Fruit fly (Drosophila melanogaster) whole organism, embryonic: ENCODE results near the gene CROT.

Source experiments
- Ada2b ChIP-seq: fragments of 200-800 bp; sonication (Bioruptor generic); IDR thresholded peaks from 2 replicates; pipeline ENCODE4 v1.3.6; 2022; ENCODE audit warnings: missing biosample characterization, missing genetic modification characterization
- Antp ChIP-seq: fragments of 200-800 bp; sonication (Bioruptor generic); optimal IDR thresholded peaks from 3 replicates; lab custom pipeline; 2016; ENCODE audit warnings: missing biosample characterization, missing genetic modification characterization
- Bteb2 ChIP-seq: fragments of 200-800 bp; sonication (Bioruptor generic); optimal IDR thresholded peaks from 2 replicates; lab custom pipeline; 2016; ENCODE audit warnings: missing biosample characterization, missing genetic modification characterization
- CG10979 ChIP-seq: fragments of 200-800 bp; sonication (Bioruptor generic); optimal IDR thresholded peaks from 2 replicates; lab custom pipeline; 2018; ENCODE audit warnings: missing biosample characterization, mild to moderate bottlenecking, missing genetic modification characterization, moderate library complexity
- CG14014 ChIP-seq: fragments of 200-800 bp; sonication (Bioruptor generic); IDR thresholded peaks from 2 replicates; pipeline ENCODE4 v1.3.6; 2022; ENCODE audit warnings: missing biosample characterization, missing genetic modification characterization
- CG15269 ChIP-seq: fragments of 200-800 bp; sonication (Bioruptor generic); optimal IDR thresholded peaks from 2 replicates; lab custom pipeline; 2018; ENCODE audit warnings: missing biosample characterization, mild to moderate bottlenecking, missing genetic modification characterization, moderate library complexity
- CG16813 ChIP-seq: fragments of 200-800 bp; sonication (Bioruptor generic); IDR thresholded peaks from 3 replicates; pipeline ENCODE4 v1.3.6; 2022; ENCODE audit warnings: missing biosample characterization, missing genetic modification characterization; ENCODE audit not compliant: partially characterized antibody
- CG17186 ChIP-seq: fragments of 200-800 bp; sonication (Bioruptor generic); optimal IDR thresholded peaks from 3 replicates; lab custom pipeline; 2017; ENCODE audit warnings: missing biosample characterization, missing genetic modification reagents, missing genetic modification characterization
- CG32532 ChIP-seq: fragments of 200-800 bp; sonication (Bioruptor generic); IDR thresholded peaks from 2 replicates; pipeline ENCODE4 v1.3.6; 2022; ENCODE audit warnings: missing biosample characterization, missing genetic modification characterization
- CG32772 ChIP-seq: fragments of 200-800 bp; sonication (Bioruptor generic); IDR thresholded peaks from 2 replicates; pipeline ENCODE4 v1.3.6; 2022; ENCODE audit warnings: missing biosample characterization, missing genetic modification characterization
- CG34224 ChIP-seq: fragments of 200-800 bp; sonication (Bioruptor generic); IDR thresholded peaks from 3 replicates; pipeline ENCODE4 v1.3.6; 2022; ENCODE audit warnings: missing biosample characterization, missing genetic modification characterization; ENCODE audit not compliant: partially characterized antibody
- CG34376 ChIP-seq: fragments of 200-800 bp; sonication (Bioruptor generic); optimal IDR thresholded peaks from 2 replicates; lab custom pipeline; 2018; ENCODE audit warnings: missing biosample characterization, mild to moderate bottlenecking, missing genetic modification characterization
- CG4424 ChIP-seq: fragments of 200-800 bp; sonication (Bioruptor generic); optimal IDR thresholded peaks from 3 replicates; lab custom pipeline; 2016; ENCODE audit warnings: missing biosample characterization, missing genetic modification characterization
- CG5180 ChIP-seq: fragments of 200-800 bp; sonication (Bioruptor generic); optimal IDR thresholded peaks from 3 replicates; lab custom pipeline; 2017; ENCODE audit warnings: missing biosample characterization, missing genetic modification characterization, mild to moderate bottlenecking, moderate library complexity, missing genetic modification reagents
- CG6272 ChIP-seq: fragments of 200-800 bp; sonication (Bioruptor generic); IDR thresholded peaks from 2 replicates; pipeline ENCODE4 v1.3.6; 2022; ENCODE audit warnings: missing biosample characterization, missing genetic modification characterization
- CG6689 ChIP-seq: fragments of 200-800 bp; sonication (Bioruptor generic); IDR thresholded peaks from 2 replicates; pipeline ENCODE4 v1.3.6; 2022; ENCODE audit warnings: missing biosample characterization, missing genetic modification characterization
- CG7357 ChIP-seq: fragments of 200-800 bp; sonication (Bioruptor generic); IDR thresholded peaks from 3 replicates; pipeline ENCODE4 v1.3.6; 2022; ENCODE audit warnings: missing biosample characterization, missing genetic modification characterization
- CG7372 ChIP-seq: fragments of 200-800 bp; sonication (Bioruptor generic); IDR thresholded peaks from 2 replicates; pipeline ENCODE4 v1.3.6; 2022; ENCODE audit warnings: missing biosample characterization, missing genetic modification characterization
- CG8765 ChIP-seq: fragments of 200-800 bp; sonication (Bioruptor generic); IDR thresholded peaks from 2 replicates; pipeline ENCODE4 v1.3.6; 2022; ENCODE audit warnings: missing biosample characterization, missing genetic modification characterization
- CG9215 ChIP-seq: fragments of 200-800 bp; sonication (Bioruptor generic); IDR thresholded peaks from 2 replicates; pipeline ENCODE4 v1.3.6; 2022; ENCODE audit warnings: missing biosample characterization, missing genetic modification characterization
- CG9797 ChIP-seq: fragments of 200-800 bp; sonication (Bioruptor generic); optimal IDR thresholded peaks from 3 replicates; lab custom pipeline; 2018; ENCODE audit warnings: missing biosample characterization, mild to moderate bottlenecking, missing genetic modification characterization
- CG9817 ChIP-seq: fragments of 200-800 bp; sonication (Bioruptor generic); optimal IDR thresholded peaks from 2 replicates; lab custom pipeline; 2018; ENCODE audit warnings: missing biosample characterization, mild to moderate bottlenecking, missing genetic modification characterization, moderate library complexity
- Dll ChIP-seq: fragments of 200-800 bp; sonication (Bioruptor generic); IDR thresholded peaks from 4 replicates; pipeline ENCODE4 v1.3.6; 2022; ENCODE audit warnings: missing biosample characterization, missing genetic modification characterization; ENCODE audit not compliant: partially characterized antibody
- Doc3 ChIP-seq: fragments of 200-800 bp; sonication (Bioruptor generic); IDR thresholded peaks from 3 replicates; pipeline ENCODE4 v1.3.6; 2022; ENCODE audit warnings: missing biosample characterization, missing genetic modification characterization; ENCODE audit not compliant: partially characterized antibody
- Drgx ChIP-seq: fragments of 200-800 bp; sonication (Bioruptor generic); IDR thresholded peaks from 2 replicates; pipeline ENCODE4 v1.3.6; 2022; ENCODE audit warnings: missing biosample characterization, missing genetic modification characterization
- Ets97D ChIP-seq: fragments of 200-800 bp; sonication (Bioruptor generic); optimal IDR thresholded peaks from 3 replicates; lab custom pipeline; 2016; ENCODE audit warnings: missing biosample characterization, missing genetic modification characterization
- H15 ChIP-seq: fragments of 200-800 bp; sonication (Bioruptor generic); IDR thresholded peaks from 3 replicates; pipeline ENCODE4 v1.3.6; 2022; ENCODE audit warnings: missing biosample characterization, missing genetic modification characterization
- HLH4C ChIP-seq: fragments of 200-800 bp; sonication (Bioruptor generic); IDR thresholded peaks from 3 replicates; pipeline ENCODE4 v1.3.6; 2022; ENCODE audit warnings: missing biosample characterization, missing genetic modification characterization; ENCODE audit not compliant: partially characterized antibody
- Hey ChIP-seq: fragments of 200-800 bp; sonication (Bioruptor generic); optimal IDR thresholded peaks from 3 replicates; lab custom pipeline; 2018; ENCODE audit warnings: missing biosample characterization, mild to moderate bottlenecking, missing genetic modification characterization
- Hr3 ChIP-seq: fragments of 200-800 bp; sonication (Bioruptor generic); optimal IDR thresholded peaks from 3 replicates; lab custom pipeline; 2016; ENCODE audit warnings: missing biosample characterization, missing genetic modification characterization
- MESR4 ChIP-seq: fragments of 200-800 bp; sonication (Bioruptor generic); optimal IDR thresholded peaks from 2 replicates; lab custom pipeline; 2018; ENCODE audit warnings: missing biosample characterization, mild to moderate bottlenecking, missing genetic modification characterization, moderate library complexity
- NFAT ChIP-seq: fragments of 200-800 bp; sonication (Bioruptor generic); IDR thresholded peaks from 2 replicates; pipeline ENCODE4 v1.3.6; 2022; ENCODE audit warnings: missing biosample characterization, missing genetic modification characterization
- NfI ChIP-seq: fragments of 200-800 bp; sonication (Bioruptor generic); optimal IDR thresholded peaks from 3 replicates; lab custom pipeline; 2018; ENCODE audit warnings: missing biosample characterization, mild to moderate bottlenecking, missing genetic modification characterization, moderate library complexity
- Pdp1 ChIP-seq, 2 experiments: fragments of 200-800 bp; sonication (Bioruptor generic); optimal IDR thresholded peaks; 3 replicates each; lab custom pipeline; 2016; ENCODE audit warnings: missing biosample characterization in 2 of 2, missing genetic modification characterization in 2 of 2, mild to moderate bottlenecking in 1 of 2, moderate library complexity in 1 of 2
- Sin3A ChIP-seq: fragments of >200 bp; optimal IDR thresholded peaks from 2 replicates; lab custom pipeline; 2018
- Sry-δ ChIP-seq: fragments of 200-800 bp; sonication (Bioruptor generic); optimal IDR thresholded peaks from 2 replicates; lab custom pipeline; 2016; ENCODE audit warnings: missing biosample characterization, missing genetic modification characterization
- amos ChIP-seq: fragments of 200-800 bp; sonication (Bioruptor generic); IDR thresholded peaks from 2 replicates; pipeline ENCODE4 v1.3.6; 2022; ENCODE audit warnings: missing biosample characterization, missing genetic modification characterization; ENCODE audit not compliant: partially characterized antibody
- gcm2 ChIP-seq: fragments of 200-800 bp; sonication (Bioruptor generic); optimal IDR thresholded peaks from 2 replicates; lab custom pipeline; 2016; ENCODE audit warnings: missing biosample characterization, missing genetic modification characterization
- grn ChIP-seq: fragments of 200-800 bp; sonication (Bioruptor generic); optimal IDR thresholded peaks from 3 replicates; lab custom pipeline; 2017; ENCODE audit warnings: missing biosample characterization, missing genetic modification characterization
- gsb ChIP-seq: fragments of 200-800 bp; sonication (Bioruptor generic); IDR thresholded peaks from 2 replicates; pipeline ENCODE4 v1.3.6; 2022; ENCODE audit warnings: missing biosample characterization, missing genetic modification characterization
- hbn ChIP-seq: fragments of 200-800 bp; sonication (Bioruptor generic); IDR thresholded peaks from 2 replicates; pipeline ENCODE4 v1.3.6; 2022; ENCODE audit warnings: missing biosample characterization, missing genetic modification characterization; ENCODE audit not compliant: partially characterized antibody
- jumu ChIP-seq: fragments of 200-800 bp; sonication (Bioruptor generic); optimal IDR thresholded peaks from 3 replicates; lab custom pipeline; 2016; ENCODE audit warnings: missing biosample characterization, missing genetic modification characterization
- pho ChIP-seq: fragments of 200-800 bp; sonication (Bioruptor generic); optimal IDR thresholded peaks from 2 replicates; lab custom pipeline; 2016; ENCODE audit warnings: missing biosample characterization, missing genetic modification characterization
- row ChIP-seq: fragments of 200-800 bp; sonication (Bioruptor generic); IDR thresholded peaks from 3 replicates; pipeline ENCODE4 v1.3.6; 2022; ENCODE audit warnings: missing biosample characterization, missing genetic modification characterization
- stc ChIP-seq: fragments of 200-800 bp; sonication (Bioruptor generic); IDR thresholded peaks from 2 replicates; pipeline ENCODE4 v1.3.6; 2022; ENCODE audit warnings: missing biosample characterization, missing genetic modification characterization
- stwl ChIP-seq: fragments of 200-800 bp; sonication (Bioruptor generic); optimal IDR thresholded peaks from 3 replicates; lab custom pipeline; 2018; ENCODE audit warnings: missing biosample characterization, mild to moderate bottlenecking, missing genetic modification characterization, moderate library complexity
- unc-4 ChIP-seq: fragments of 200-800 bp; sonication (Bioruptor generic); IDR thresholded peaks from 2 replicates; pipeline ENCODE4 v1.3.6; 2022; ENCODE audit warnings: missing biosample characterization, missing genetic modification characterization; ENCODE audit not compliant: partially characterized antibody
- vfl ChIP-seq: fragments of 200-800 bp; sonication (Bioruptor generic); optimal IDR thresholded peaks from 2 replicates; lab custom pipeline; 2016; ENCODE audit warnings: missing biosample characterization, missing genetic modification characterization
- zfh1 ChIP-seq: fragments of 200-800 bp; sonication (Bioruptor generic); IDR thresholded peaks from 3 replicates; pipeline ENCODE4 v1.3.6; 2022; ENCODE audit warnings: missing biosample characterization, missing genetic modification characterization
- zfh2 ChIP-seq: fragments of 200-800 bp; sonication (Bioruptor generic); optimal IDR thresholded peaks from 2 replicates; lab custom pipeline; 2016; ENCODE audit warnings: missing biosample characterization, missing genetic modification characterization

CROT gene

dm6 chr3R:27677174-27677726 is 29.3 kb downstream of the CROT start, which contains the start of gene Hsdl2 (continued):
- peak in 1 of 2 experiments; percentile 47 for TF ChIP-seq Pdp1 (GFP tag; optimal IDR thresholded peaks at IDR 0.05; lab: Kevin White, UChicago)
- TF ChIP-seq CG32772 (GFP tag; lab: Robert Waterston, UW) = 0 out of 2 replicates have a peak, but pooled peaks have one; percentile 29
- TF ChIP-seq CG4424 (GFP tag; lab: Kevin White, UChicago) = peak; percentile 0
- TF ChIP-seq Antp (GFP tag; lab: Kevin White, UChicago) = no peak
- no peak for TF ChIP-seq grn (GFP tag; lab: Kevin White, UChicago)
- peak; percentile 27 for TF ChIP-seq vfl (GFP tag; lab: Kevin White, UChicago)
- TF ChIP-seq NFAT (GFP tag; lab: Robert Waterston, UW) = peak; percentile 27; the same call in 1 of the 2 replicates
- peak; percentile 49 for TF ChIP-seq CG34376 (GFP tag; lab: Kevin White, UChicago)
- peak; percentile 15 for TF ChIP-seq NfI (GFP tag; lab: Kevin White, UChicago)
- TF ChIP-seq CG17186 = peak; percentile 37
- TF ChIP-seq H15 (GFP tag; lab: Robert Waterston, UW) = peak; percentile 69; the same call in 2 of the 3 replicates
- peak; percentile 85 for TF ChIP-seq HLH4C
- no peak for TF ChIP-seq gsb (GFP tag; lab: Robert Waterston, UW)
- TF ChIP-seq Dll (GFP tag; lab: Robert Waterston, UW) = peak; percentile 69
- peak; percentile 86 for TF ChIP-seq Sry-δ (GFP tag; lab: Kevin White, UChicago)
- peak; percentile 60 for TF ChIP-seq Ada2b (GFP tag; lab: Robert Waterston, UW)
- peak; percentile 17 for TF ChIP-seq jumu (GFP tag; lab: Kevin White, UChicago)
- peak; percentile 44 for TF ChIP-seq Bteb2
- TF ChIP-seq row (GFP tag; lab: Robert Waterston, UW) = peak; percentile 75
- peak; percentile 49 for TF ChIP-seq CG9797 (GFP tag; lab: Kevin White, UChicago)
- TF ChIP-seq CG34224 (GFP tag; lab: Robert Waterston, UW) = peak; percentile 72
- peak; percentile 34 for TF ChIP-seq Hr3
- TF ChIP-seq zfh2 (GFP tag; lab: Kevin White, UChicago) = peak; percentile 12
- no peak for TF ChIP-seq CG8765
- peak; percentile 7 for TF ChIP-seq gcm2 (GFP tag; lab: Kevin White, UChicago)
- TF ChIP-seq CG6689 = peak; percentile 42
- TF ChIP-seq stc (GFP tag; lab: Robert Waterston, UW) = no peak
- peak; percentile 62 for TF ChIP-seq unc-4 (GFP tag; lab: Robert Waterston, UW)
- peak; percentile 45 for TF ChIP-seq CG5180
- peak; percentile 89 for TF ChIP-seq Sin3A (lab: Kevin White, UChicago)
- peak; percentile 33 for TF ChIP-seq Ets97D (GFP tag; lab: Kevin White, UChicago)
- TF ChIP-seq CG15269 (tag; lab: Kevin White, UChicago) = no peak
- TF ChIP-seq Doc3 = peak; percentile 39; the same call in 2 of the 3 replicates
- TF ChIP-seq pho = peak; percentile 38
- TF ChIP-seq amos (GFP tag; lab: Robert Waterston, UW) = peak; percentile 64
- TF ChIP-seq Hey (tag; lab: Kevin White, UChicago) = no peak
- peak; percentile 79 for TF ChIP-seq CG16813 (GFP tag; lab: Robert Waterston, UW)
- TF ChIP-seq CG7357 (GFP tag; lab: Robert Waterston, UW) = no peak
- TF ChIP-seq zfh1 (GFP tag; lab: Robert Waterston, UW) = peak; percentile 43; the same call in 1 of the 3 replicates
- TF ChIP-seq CG7372 (GFP tag; lab: Robert Waterston, UW) = peak; percentile 42; the same call in 1 of the 2 replicates
- TF ChIP-seq CG9817 (tag; lab: Kevin White, UChicago) = peak; percentile 30
- TF ChIP-seq CG10979 = no peak
- TF ChIP-seq CG6272 = peak; percentile 39; the same call in 1 of the 2 replicates
- peak; percentile 61 for TF ChIP-seq Drgx (GFP tag; lab: Robert Waterston, UW)
- peak; percentile 15 for TF ChIP-seq stwl (tag; lab: Kevin White, UChicago)
- TF ChIP-seq CG32532 = peak; percentile 65
- peak; percentile 59 for TF ChIP-seq MESR4
- TF ChIP-seq CG14014 = no peak
- TF ChIP-seq hbn (GFP tag; lab: Robert Waterston, UW) = peak; percentile 56; the same call in 1 of the 2 replicates
- TF ChIP-seq CG9215 (GFP tag; lab: Robert Waterston, UW) = peak; percentile 45
